Fruit fly (Drosophila melanogaster) whole organism, embryonic: ENCODE data around the gene RPA1.

Source experiments
- Awh ChIP-seq: fragments of 200-800 bp; sonication (Bioruptor generic); IDR thresholded peaks from 2 replicates; pipeline ENCODE4, ENCODE4 v1.3.6; 2022; ENCODE audit warnings: missing biosample characterization, missing genetic modification characterization
- Blimp-1 ChIP-seq: fragments of 200-800 bp; sonication (Bioruptor generic); optimal IDR thresholded peaks from 3 replicates; lab custom pipeline; 2018; ENCODE audit warnings: missing biosample characterization, missing genetic modification characterization, mild to moderate bottlenecking, moderate library complexity, missing genetic modification reagents
- CG10543 ChIP-seq: fragments of 200-800 bp; sonication (Bioruptor generic); optimal IDR thresholded peaks from 3 replicates; lab custom pipeline; 2017; ENCODE audit warnings: missing biosample characterization, mild to moderate bottlenecking, missing genetic modification characterization, moderate library complexity
- CG11398 ChIP-seq: fragments of 200-800 bp; sonication (Bioruptor generic); optimal IDR thresholded peaks from 2 replicates; lab custom pipeline; 2016; ENCODE audit warnings: missing biosample characterization, missing genetic modification characterization
- CG11695 ChIP-seq: fragments of 200-800 bp; sonication (Bioruptor generic); IDR thresholded peaks from 3 replicates; pipeline ENCODE4 v1.3.6; 2022; ENCODE audit warnings: missing biosample characterization, missing genetic modification characterization
- CG11723 ChIP-seq: fragments of 200-800 bp; sonication (Bioruptor generic); optimal IDR thresholded peaks from 2 replicates; lab custom pipeline; 2017; ENCODE audit warnings: missing biosample characterization, mild to moderate bottlenecking, missing genetic modification characterization
- CG12071 ChIP-seq: fragments of 200-800 bp; sonication (Bioruptor generic); optimal IDR thresholded peaks from 3 replicates; lab custom pipeline; 2018; ENCODE audit warnings: missing biosample characterization, mild to moderate bottlenecking, missing genetic modification characterization
- CG12236 ChIP-seq: fragments of 200-800 bp; sonication (Bioruptor generic); optimal IDR thresholded peaks from 2 replicates; lab custom pipeline; 2016; ENCODE audit warnings: missing biosample characterization, missing genetic modification characterization
- CG12391 ChIP-seq: fragments of 200-800 bp; sonication (Bioruptor generic); optimal IDR thresholded peaks from 3 replicates; lab custom pipeline; 2018; ENCODE audit warnings: missing biosample characterization, mild to moderate bottlenecking, missing genetic modification characterization, moderate library complexity
- CG14441 ChIP-seq: fragments of 200-800 bp; sonication (Bioruptor generic); IDR thresholded peaks from 2 replicates; pipeline ENCODE4 v1.3.6; 2022; ENCODE audit warnings: missing biosample characterization, missing genetic modification characterization
- CG14710 ChIP-seq: fragments of 200-800 bp; sonication (Bioruptor generic); optimal IDR thresholded peaks from 3 replicates; lab custom pipeline; 2019; ENCODE audit warnings: missing biosample characterization, mild to moderate bottlenecking, missing genetic modification characterization, moderate library complexity
- CG17568 ChIP-seq: fragments of 200-800 bp; sonication (Bioruptor generic); optimal IDR thresholded peaks from 2 replicates; lab custom pipeline; 2018; ENCODE audit warnings: missing biosample characterization, mild to moderate bottlenecking, missing genetic modification characterization, moderate library complexity
- CG2120 ChIP-seq: fragments of 200-800 bp; sonication (Bioruptor generic); optimal IDR thresholded peaks from 3 replicates; lab custom pipeline; 2016; ENCODE audit warnings: missing biosample characterization, missing genetic modification characterization
- CG2712 ChIP-seq: fragments of 200-800 bp; optimal IDR thresholded peaks from 3 replicates; lab custom pipeline; 2019; ENCODE audit warnings: missing biosample characterization, mild to moderate bottlenecking, missing genetic modification characterization, moderate library complexity
- CG33213 ChIP-seq: fragments of 200-800 bp; sonication (Bioruptor generic); optimal IDR thresholded peaks from 3 replicates; lab custom pipeline; 2016; ENCODE audit warnings: missing biosample characterization, missing genetic modification characterization
- CG4282 ChIP-seq: fragments of 200-800 bp; sonication (Bioruptor generic); optimal IDR thresholded peaks from 2 replicates; lab custom pipeline; 2016; ENCODE audit warnings: missing biosample characterization, missing genetic modification characterization
- CG4820 ChIP-seq: fragments of 200-800 bp; sonication (Bioruptor generic); optimal IDR thresholded peaks from 3 replicates; lab custom pipeline; 2016; ENCODE audit warnings: missing biosample characterization, missing genetic modification characterization
- CG6791 ChIP-seq: fragments of 200-800 bp; sonication (Bioruptor generic); IDR thresholded peaks from 3 replicates; pipeline ENCODE4 v1.3.6; 2022; ENCODE audit warnings: missing biosample characterization, missing genetic modification characterization; ENCODE audit not compliant: partially characterized antibody
- CG7987 ChIP-seq: fragments of 200-800 bp; sonication (Bioruptor generic); optimal IDR thresholded peaks from 2 replicates; lab custom pipeline; 2018; ENCODE audit warnings: missing biosample characterization, mild to moderate bottlenecking, missing genetic modification characterization, moderate library complexity
- CG8359 ChIP-seq: fragments of 200-800 bp; sonication (Bioruptor generic); optimal IDR thresholded peaks from 2 replicates; lab custom pipeline; 2017; ENCODE audit warnings: missing biosample characterization, mild to moderate bottlenecking, missing genetic modification characterization, borderline replicate concordance
- CG9437 ChIP-seq: fragments of 200-800 bp; sonication (Bioruptor generic); optimal IDR thresholded peaks from 2 replicates; lab custom pipeline; 2018; ENCODE audit warnings: missing biosample characterization, mild to moderate bottlenecking, missing genetic modification characterization
- Dip3 ChIP-seq: fragments of 200-800 bp; sonication (Bioruptor generic); optimal IDR thresholded peaks from 3 replicates; lab custom pipeline; 2016; ENCODE audit warnings: missing biosample characterization, missing genetic modification characterization
- Hmx ChIP-seq: fragments of 200-800 bp; sonication (Bioruptor generic); optimal IDR thresholded peaks from 2 replicates; lab custom pipeline; 2016; ENCODE audit warnings: missing biosample characterization, missing genetic modification characterization
- Hr51 ChIP-seq, 2 experiments: fragments of 200-800 bp; sonication (Bioruptor generic); optimal IDR thresholded peaks; 2 replicates in 1 of 2; 3 replicates in 1 of 2; lab custom pipeline; 2016 to 2018; ENCODE audit warnings: missing biosample characterization in 2 of 2, missing genetic modification characterization in 2 of 2, mild to moderate bottlenecking in 1 of 2, moderate library complexity in 1 of 2
- Max ChIP-seq: fragments of 200-800 bp; sonication (Bioruptor generic); optimal IDR thresholded peaks from 2 replicates; lab custom pipeline; 2016; ENCODE audit warnings: missing biosample characterization, mild to moderate bottlenecking, missing genetic modification characterization
- Rfx ChIP-seq: fragments of 200-800 bp; sonication (Bioruptor generic); IDR thresholded peaks from 2 replicates; pipeline ENCODE4 v1.3.6; 2022; ENCODE audit warnings: missing biosample characterization, missing genetic modification characterization
- Stat92E ChIP-seq, 3 experiments: fragments of >200 bp in 2 of 3; fragments of 200-800 bp in 1 of 3; sonication (Bioruptor generic) in 1 of 3; optimal IDR thresholded peaks; 2 replicates each; lab custom pipeline; 2017 to 2019; ENCODE audit warnings: missing biosample characterization in 3 of 3, missing genetic modification characterization in 3 of 3, mild to moderate bottlenecking in 1 of 3, moderate library complexity in 1 of 3
- amos ChIP-seq: fragments of 200-800 bp; sonication (Bioruptor generic); IDR thresholded peaks from 2 replicates; pipeline ENCODE4 v1.3.6; 2022; ENCODE audit warnings: missing biosample characterization, missing genetic modification characterization; ENCODE audit not compliant: partially characterized antibody
- bab2 ChIP-seq: fragments of 200-800 bp; sonication (Bioruptor generic); optimal IDR thresholded peaks from 2 replicates; lab custom pipeline; 2016; ENCODE audit warnings: missing biosample characterization, missing genetic modification characterization
- bbx ChIP-seq: fragments of 200-800 bp; sonication (Bioruptor generic); IDR thresholded peaks from 2 replicates; pipeline ENCODE4 v1.3.6; 2022; ENCODE audit warnings: missing biosample characterization, missing genetic modification characterization; ENCODE audit not compliant: partially characterized antibody
- bowl ChIP-seq: fragments of 200-800 bp; sonication (Bioruptor generic); IDR thresholded peaks from 2 replicates; pipeline ENCODE4 v1.3.6; 2022; ENCODE audit warnings: missing biosample characterization, missing genetic modification characterization
- cwo ChIP-seq: fragments of 200-800 bp; sonication (Bioruptor generic); optimal IDR thresholded peaks from 3 replicates; lab custom pipeline; 2017; ENCODE audit warnings: missing biosample characterization, missing genetic modification characterization, mild to moderate bottlenecking, moderate library complexity, missing genetic modification reagents
- exex ChIP-seq: fragments of 200-800 bp; sonication (Bioruptor generic); optimal IDR thresholded peaks from 4 replicates; lab custom pipeline; 2018; ENCODE audit warnings: missing biosample characterization, mild to moderate bottlenecking, missing genetic modification characterization, moderate library complexity
- fd96Cb ChIP-seq: fragments of 200-800 bp; sonication (Bioruptor generic); optimal IDR thresholded peaks from 2 replicates; lab custom pipeline; 2018; ENCODE audit warnings: missing biosample characterization, mild to moderate bottlenecking, missing genetic modification characterization, moderate library complexity
- gce ChIP-seq: fragments of 200-800 bp; sonication (Bioruptor generic); IDR thresholded peaks from 3 replicates; pipeline ENCODE4 v1.3.6; 2022; ENCODE audit warnings: missing biosample characterization, missing genetic modification characterization
- gro ChIP-seq: fragments of 200-800 bp; sonication (Bioruptor generic); optimal IDR thresholded peaks from 2 replicates; lab custom pipeline; 2016; ENCODE audit warnings: missing biosample characterization, missing genetic modification characterization
- h ChIP-seq: fragments of >200 bp; optimal IDR thresholded peaks from 2 replicates; lab custom pipeline; 2017
- kay ChIP-seq: fragments of 200-800 bp; sonication (Bioruptor generic); optimal IDR thresholded peaks from 2 replicates; lab custom pipeline; 2016; ENCODE audit warnings: missing biosample characterization, missing genetic modification characterization
- ken ChIP-seq: fragments of 200-800 bp; sonication (Bioruptor generic); IDR thresholded peaks from 3 replicates; pipeline ENCODE4 v1.3.6; 2022; ENCODE audit warnings: missing biosample characterization, missing genetic modification characterization
- lab ChIP-seq: fragments of 200-800 bp; sonication (Bioruptor generic); optimal IDR thresholded peaks from 3 replicates; lab custom pipeline; 2017; ENCODE audit warnings: missing biosample characterization, missing genetic modification characterization, mild to moderate bottlenecking, moderate library complexity, missing genetic modification reagents
- lola ChIP-seq, 3 experiments: fragments of >200 bp in 2 of 3; fragments of 200-800 bp in 1 of 3; sonication (Bioruptor generic) in 1 of 3; optimal IDR thresholded peaks; 2 replicates each; lab custom pipeline; 2017 to 2019; ENCODE audit warnings: missing biosample characterization in 3 of 3, missing genetic modification characterization in 3 of 3, mild to moderate bottlenecking in 1 of 3, moderate library complexity in 1 of 3
- luna ChIP-seq: fragments of 200-800 bp; sonication (Bioruptor generic); optimal IDR thresholded peaks from 2 replicates; lab custom pipeline; 2016; ENCODE audit warnings: missing biosample characterization, missing genetic modification characterization
- odd ChIP-seq: fragments of 200-800 bp; sonication (Bioruptor generic); optimal IDR thresholded peaks from 2 replicates; lab custom pipeline; 2017; ENCODE audit warnings: missing biosample characterization, mild to moderate bottlenecking, missing genetic modification characterization
- salm ChIP-seq: fragments of 200-800 bp; sonication (Bioruptor generic); optimal IDR thresholded peaks from 2 replicates; lab custom pipeline; 2018; ENCODE audit warnings: missing biosample characterization, mild to moderate bottlenecking, missing genetic modification characterization
- slbo ChIP-seq: fragments of 200-800 bp; sonication (Bioruptor generic); IDR thresholded peaks from 2 replicates; pipeline ENCODE4 v1.3.6; 2022; ENCODE audit warnings: missing biosample characterization, missing genetic modification characterization
- ttk ChIP-seq: fragments of 200-800 bp; sonication (Bioruptor generic); IDR thresholded peaks from 2 replicates; pipeline ENCODE4 v2.1.2; 2022; ENCODE audit warnings: missing biosample characterization, missing genetic modification characterization
- twi ChIP-seq: fragments of 200-800 bp; optimal IDR thresholded peaks from 2 replicates; lab custom pipeline; 2019; ENCODE audit warnings: missing biosample characterization, mild to moderate bottlenecking, missing genetic modification characterization, moderate library complexity
- yki ChIP-seq: fragments of >200 bp; optimal IDR thresholded peaks from 3 replicates; lab custom pipeline; 2018

RPA1 gene

dm6 chr3R:8239472-8240301 lies 24.6 kb downstream of the RPA1 start (continued):
- TF ChIP-seq fd96Cb (tag; lab: Kevin White, UChicago) (peak; percentile 84), Hmx (GFP tag; lab: Kevin White, UChicago) (peak; percentile 79), CG12071 (GFP tag; lab: Kevin White, UChicago) (peak; percentile 63), CG6791 (GFP tag; lab: Robert Waterston, UW) (no peak), ken (GFP tag; lab: Robert Waterston, UW) (no peak; the same call in 2 of the 3 replicates), Rfx (GFP tag; lab: Robert Waterston, UW) (peak; percentile 79), kay (GFP tag; lab: Kevin White, UChicago) (peak; percentile 81), CG12236 (GFP tag; lab: Kevin White, UChicago) (peak; percentile 76), amos (GFP tag; lab: Robert Waterston, UW) (no peak), CG11398 (peak; percentile 64), exex (tag; lab: Kevin White, UChicago) (peak; percentile 69), CG9437 (peak; percentile 95), h (lab: Kevin White, UChicago) (no peak), CG11695 (peak; percentile 72), bab2 (GFP tag; lab: Kevin White, UChicago) (peak; percentile 78), Stat92E (GFP tag; optimal IDR thresholded peaks at IDR 0.05; lab: Kevin White, UChicago) (no peak), CG4282 (GFP tag; lab: Kevin White, UChicago) (no peak), CG17568 (GFP tag; lab: Kevin White, UChicago) (peak; percentile 99), yki (lab: Kevin White, UChicago) (no peak), gro (GFP tag; lab: Kevin White, UChicago) (peak; percentile 52), CG2712 (tag; lab: Kevin White, UChicago) (peak; percentile 90), bowl (GFP tag; lab: Robert Waterston, UW) (no peak), luna (GFP tag; lab: Kevin White, UChicago) (peak; percentile 47), Awh (GFP tag; lab: Robert Waterston, UW) (peak; percentile 48), salm (tag; lab: Kevin White, UChicago) (peak; percentile 72), CG14710 (tag; lab: Kevin White, UChicago) (peak; percentile 91), bbx (GFP tag; lab: Robert Waterston, UW) (no peak), ttk (peak; percentile 51), Dip3 (GFP tag; lab: Kevin White, UChicago) (peak; percentile 68), cwo (GFP tag; lab: Kevin White, UChicago) (peak; percentile 87), CG10543 (peak; percentile 95), lola (GFP tag; optimal IDR thresholded peaks at IDR 0.05; lab: Kevin White, UChicago) (peak in 1 of 3 experiments; percentile 95), CG33213 (GFP tag; lab: Kevin White, UChicago) (no peak), Max (GFP tag; lab: Kevin White, UChicago) (peak; percentile 90), twi (peak; percentile 82), Hr51 (GFP tag; optimal IDR thresholded peaks at IDR 0.05; lab: Kevin White, UChicago) (peak; percentile 74 to 94), CG8359 (GFP tag; lab: Kevin White, UChicago) (peak; percentile 51), CG12391 (tag; lab: Kevin White, UChicago) (peak; percentile 94), odd (GFP tag; lab: Kevin White, UChicago) (peak; percentile 95), CG14441 (GFP tag; lab: Robert Waterston, UW) (peak; percentile 59), CG11723 (GFP tag; lab: Kevin White, UChicago) (peak; percentile 89), Blimp-1 (GFP tag; lab: Kevin White, UChicago) (peak; percentile 82), lab (GFP tag; lab: Kevin White, UChicago) (peak; percentile 89), CG7987 (GFP tag; lab: Kevin White, UChicago) (peak; percentile 34), CG2120 (GFP tag; lab: Kevin White, UChicago) (peak; percentile 91), gce (0 out of 3 replicates have a peak, but pooled peaks have one; percentile 22), slbo (GFP tag; lab: Robert Waterston, UW) (peak; percentile 73), CG4820 (GFP tag; lab: Kevin White, UChicago) (peak; percentile 70)
